Fruit fly (Drosophila melanogaster) whole organism, embryonic: ENCODE measurements around the gene HemK1.

Experiments used
- Abd-B ChIP-seq: fragments of 200-800 bp; sonication (Bioruptor generic); optimal IDR thresholded peaks from 2 replicates; lab custom pipeline; 2018; ENCODE audit warnings: missing biosample characterization, mild to moderate bottlenecking, missing genetic modification characterization, moderate library complexity
- Asciz ChIP-seq: fragments of 200-800 bp; sonication (Bioruptor generic); optimal IDR thresholded peaks from 2 replicates; lab custom pipeline; 2017; ENCODE audit warnings: missing biosample characterization, mild to moderate bottlenecking, missing genetic modification characterization, missing genetic modification reagents
- B-H1 ChIP-seq: fragments of 200-800 bp; sonication (Bioruptor generic); IDR thresholded peaks from 3 replicates; pipeline ENCODE4 v1.3.6; 2022; ENCODE audit warnings: missing biosample characterization, missing genetic modification characterization
- CG10147 ChIP-seq: fragments of 200-800 bp; sonication (Bioruptor generic); optimal IDR thresholded peaks from 2 replicates; lab custom pipeline; 2019; ENCODE audit warnings: missing biosample characterization, mild to moderate bottlenecking, missing genetic modification characterization, moderate library complexity
- CG10462 ChIP-seq: fragments of 200-800 bp; sonication (Bioruptor generic); optimal IDR thresholded peaks from 2 replicates; lab custom pipeline; 2016; ENCODE audit warnings: missing biosample characterization, missing genetic modification characterization
- CG11504 ChIP-seq: fragments of 200-800 bp; sonication (Bioruptor generic); optimal IDR thresholded peaks from 3 replicates; lab custom pipeline; 2019; ENCODE audit warnings: missing biosample characterization, mild to moderate bottlenecking, missing genetic modification characterization, moderate library complexity
- CG12071 ChIP-seq: fragments of 200-800 bp; sonication (Bioruptor generic); optimal IDR thresholded peaks from 3 replicates; lab custom pipeline; 2018; ENCODE audit warnings: missing biosample characterization, mild to moderate bottlenecking, missing genetic modification characterization
- CG12104 ChIP-seq: fragments of 200-800 bp; sonication (Bioruptor generic); optimal IDR thresholded peaks from 3 replicates; lab custom pipeline; 2016; ENCODE audit warnings: missing biosample characterization, missing genetic modification characterization
- CG12391 ChIP-seq: fragments of 200-800 bp; sonication (Bioruptor generic); optimal IDR thresholded peaks from 3 replicates; lab custom pipeline; 2018; ENCODE audit warnings: missing biosample characterization, mild to moderate bottlenecking, missing genetic modification characterization, moderate library complexity
- CG12769 ChIP-seq: fragments of 200-800 bp; sonication (Bioruptor generic); optimal IDR thresholded peaks from 2 replicates; lab custom pipeline; 2019; ENCODE audit warnings: missing biosample characterization, mild to moderate bottlenecking, missing genetic modification characterization, moderate library complexity
- CG13894 ChIP-seq: fragments of 200-800 bp; sonication (Bioruptor generic); optimal IDR thresholded peaks from 3 replicates; lab custom pipeline; 2018; ENCODE audit warnings: missing biosample characterization, mild to moderate bottlenecking, missing genetic modification characterization, moderate library complexity
- CG14710 ChIP-seq: fragments of 200-800 bp; sonication (Bioruptor generic); optimal IDR thresholded peaks from 3 replicates; lab custom pipeline; 2019; ENCODE audit warnings: missing biosample characterization, mild to moderate bottlenecking, missing genetic modification characterization, moderate library complexity
- CG15073 ChIP-seq: fragments of 200-800 bp; sonication (Bioruptor generic); optimal IDR thresholded peaks from 2 replicates; lab custom pipeline; 2016; ENCODE audit warnings: missing biosample characterization, missing genetic modification characterization
- CG15601 ChIP-seq: fragments of 200-800 bp; sonication (Bioruptor generic); optimal IDR thresholded peaks from 3 replicates; lab custom pipeline; 2019; ENCODE audit warnings: missing biosample characterization, mild to moderate bottlenecking, missing genetic modification characterization, moderate library complexity
- CG17186 ChIP-seq: fragments of 200-800 bp; sonication (Bioruptor generic); optimal IDR thresholded peaks from 3 replicates; lab custom pipeline; 2017; ENCODE audit warnings: missing biosample characterization, missing genetic modification reagents, missing genetic modification characterization
- CG18476 ChIP-seq: fragments of 200-800 bp; sonication (Bioruptor generic); optimal IDR thresholded peaks from 2 replicates; lab custom pipeline; 2016; ENCODE audit warnings: missing biosample characterization, mild to moderate bottlenecking, missing genetic modification characterization
- CG34224 ChIP-seq: fragments of 200-800 bp; sonication (Bioruptor generic); IDR thresholded peaks from 3 replicates; pipeline ENCODE4 v1.3.6; 2022; ENCODE audit warnings: missing biosample characterization, missing genetic modification characterization; ENCODE audit not compliant: partially characterized antibody
- CG9932 ChIP-seq: fragments of 200-800 bp; sonication (Bioruptor generic); IDR thresholded peaks from 2 replicates; pipeline ENCODE4 v1.3.6; 2022; ENCODE audit warnings: missing biosample characterization, missing genetic modification characterization
- D19A ChIP-seq: fragments of 200-800 bp; optimal IDR thresholded peaks from 3 replicates; lab custom pipeline; 2019; ENCODE audit warnings: missing biosample characterization, mild to moderate bottlenecking, missing genetic modification characterization, moderate library complexity
- Dad ChIP-seq: fragments of 200-800 bp; sonication (Bioruptor generic); optimal IDR thresholded peaks from 3 replicates; lab custom pipeline; 2016; ENCODE audit warnings: missing biosample characterization, missing genetic modification characterization
- Deaf1 ChIP-seq: fragments of 200-800 bp; optimal IDR thresholded peaks from 3 replicates; lab custom pipeline; 2019; ENCODE audit warnings: missing biosample characterization, mild to moderate bottlenecking, missing genetic modification characterization, moderate library complexity
- Dref ChIP-seq: fragments of 200-800 bp; sonication (Bioruptor generic); IDR thresholded peaks from 2 replicates; pipeline ENCODE4 v1.3.6; 2022; ENCODE audit warnings: missing biosample characterization, missing genetic modification characterization
- Ets97D ChIP-seq: fragments of 200-800 bp; sonication (Bioruptor generic); optimal IDR thresholded peaks from 3 replicates; lab custom pipeline; 2016; ENCODE audit warnings: missing biosample characterization, missing genetic modification characterization
- H2.0 ChIP-seq: fragments of 200-800 bp; sonication (Bioruptor generic); IDR thresholded peaks from 2 replicates; pipeline ENCODE4 v1.3.6; 2022; ENCODE audit warnings: missing biosample characterization, missing genetic modification characterization
- Hmr ChIP-seq: fragments of 200-800 bp; sonication (Bioruptor generic); optimal IDR thresholded peaks from 3 replicates; lab custom pipeline; 2017; ENCODE audit warnings: mild to moderate bottlenecking, missing biosample characterization, missing genetic modification reagents, missing genetic modification characterization
- MTF-1 ChIP-seq: fragments of 200-800 bp; sonication (Bioruptor generic); optimal IDR thresholded peaks from 2 replicates; lab custom pipeline; 2018; ENCODE audit warnings: missing biosample characterization, mild to moderate bottlenecking, missing genetic modification characterization, borderline replicate concordance
- Med ChIP-seq: fragments of 200-800 bp; sonication (Bioruptor generic); peaks from one replicate; lab custom pipeline; 2016; ENCODE audit warnings: missing biosample characterization, missing genetic modification characterization, mild to moderate bottlenecking, inconsistent platforms, moderate library complexity
- NfI ChIP-seq: fragments of 200-800 bp; sonication (Bioruptor generic); optimal IDR thresholded peaks from 3 replicates; lab custom pipeline; 2018; ENCODE audit warnings: missing biosample characterization, mild to moderate bottlenecking, missing genetic modification characterization, moderate library complexity
- Oaz ChIP-seq: fragments of 200-800 bp; sonication (Bioruptor generic); IDR thresholded peaks from 2 replicates; pipeline ENCODE4 v1.3.6; 2022; ENCODE audit warnings: missing biosample characterization, missing genetic modification characterization
- Sin3A ChIP-seq: fragments of >200 bp; optimal IDR thresholded peaks from 2 replicates; lab custom pipeline; 2018
- Sry-δ ChIP-seq: fragments of 200-800 bp; sonication (Bioruptor generic); optimal IDR thresholded peaks from 2 replicates; lab custom pipeline; 2016; ENCODE audit warnings: missing biosample characterization, missing genetic modification characterization
- YL-1 ChIP-seq: fragments of 200-800 bp; sonication (Bioruptor generic); optimal IDR thresholded peaks from 3 replicates; lab custom pipeline; 2017; ENCODE audit warnings: missing biosample characterization, mild to moderate bottlenecking, missing genetic modification characterization
- abd-A ChIP-seq: fragments of 200-800 bp; sonication (Bioruptor generic); optimal IDR thresholded peaks from 3 replicates; lab custom pipeline; 2019; ENCODE audit warnings: missing biosample characterization, mild to moderate bottlenecking, missing genetic modification characterization, moderate library complexity
- bigmax ChIP-seq: fragments of 200-800 bp; sonication (Bioruptor generic); optimal IDR thresholded peaks from 2 replicates; lab custom pipeline; 2018; ENCODE audit warnings: missing biosample characterization, mild to moderate bottlenecking, missing genetic modification characterization
- bsh ChIP-seq, 2 experiments: fragments of 200-800 bp; sonication (Bioruptor generic); optimal IDR thresholded peaks; 2 replicates each; lab custom pipeline; 2017 to 2018; ENCODE audit warnings: mild to moderate bottlenecking in 2 of 2, missing biosample characterization in 2 of 2, missing genetic modification characterization in 2 of 2, moderate library complexity in 1 of 2
- ci ChIP-seq: fragments of 200-800 bp; sonication (Bioruptor generic); IDR thresholded peaks from 3 replicates; pipeline ENCODE4 v1.3.6; 2022; ENCODE audit warnings: missing biosample characterization, missing genetic modification characterization
- crol ChIP-seq: fragments of 200-800 bp; sonication (Bioruptor generic); IDR thresholded peaks from 2 replicates; pipeline ENCODE4 v1.3.6; 2022; ENCODE audit warnings: missing biosample characterization, missing genetic modification characterization
- dimm ChIP-seq: fragments of 200-800 bp; sonication (Bioruptor generic); IDR thresholded peaks from 2 replicates; pipeline ENCODE4 v1.3.6; 2022; ENCODE audit warnings: missing biosample characterization, missing genetic modification characterization
- ftz-f1 ChIP-seq: fragments of 200-800 bp; sonication (Bioruptor generic); optimal IDR thresholded peaks from 2 replicates; lab custom pipeline; 2016; ENCODE audit warnings: missing biosample characterization, missing genetic modification characterization
- gcm ChIP-seq: fragments of 200-800 bp; sonication (Bioruptor generic); optimal IDR thresholded peaks from 2 replicates; lab custom pipeline; 2019; ENCODE audit warnings: missing biosample characterization, mild to moderate bottlenecking, missing genetic modification characterization, moderate library complexity
- ind ChIP-seq: fragments of 200-800 bp; sonication (Bioruptor generic); optimal IDR thresholded peaks from 3 replicates; lab custom pipeline; 2016; ENCODE audit warnings: missing biosample characterization, missing genetic modification characterization
- knrl ChIP-seq: fragments of 200-800 bp; sonication (Bioruptor generic); IDR thresholded peaks from 3 replicates; pipeline ENCODE4 v1.3.6; 2022; ENCODE audit warnings: missing biosample characterization, missing genetic modification characterization; ENCODE audit not compliant: partially characterized antibody
- org-1 ChIP-seq: fragments of 200-800 bp; sonication (Bioruptor generic); optimal IDR thresholded peaks from 2 replicates; lab custom pipeline; 2017; ENCODE audit warnings: missing biosample characterization, missing genetic modification characterization
- pfk ChIP-seq: fragments of 200-800 bp; sonication (Bioruptor generic); optimal IDR thresholded peaks from 2 replicates; lab custom pipeline; 2018; ENCODE audit warnings: missing biosample characterization, mild to moderate bottlenecking, missing genetic modification characterization, moderate library complexity
- pros ChIP-seq: fragments of 200-800 bp; sonication (Bioruptor generic); optimal IDR thresholded peaks from 3 replicates; lab custom pipeline; 2019; ENCODE audit warnings: missing biosample characterization, mild to moderate bottlenecking, missing genetic modification characterization, moderate library complexity
- pum ChIP-seq: fragments of 200-800 bp; sonication (Bioruptor generic); optimal IDR thresholded peaks from 2 replicates; lab custom pipeline; 2016; ENCODE audit warnings: missing biosample characterization, missing genetic modification characterization
- scrt ChIP-seq: fragments of 200-800 bp; sonication (Bioruptor generic); optimal IDR thresholded peaks from 2 replicates; lab custom pipeline; 2018; ENCODE audit warnings: missing biosample characterization, mild to moderate bottlenecking, missing genetic modification characterization, moderate library complexity
- tin ChIP-seq: fragments of 200-800 bp; sonication (Bioruptor generic); optimal IDR thresholded peaks from 3 replicates; lab custom pipeline; 2016; ENCODE audit warnings: missing biosample characterization, missing genetic modification characterization
- tup ChIP-seq: fragments of 200-800 bp; sonication (Bioruptor generic); optimal IDR thresholded peaks from 2 replicates; lab custom pipeline; 2016; ENCODE audit warnings: missing biosample characterization, mild to moderate bottlenecking, missing genetic modification characterization, moderate library complexity
- unpg ChIP-seq: fragments of 200-800 bp; sonication (Bioruptor generic); optimal IDR thresholded peaks from 3 replicates; lab custom pipeline; 2018; ENCODE audit warnings: missing biosample characterization, mild to moderate bottlenecking, missing genetic modification characterization, moderate library complexity

The HemK1 gene

dm6 chr2L:6467509-6467908, at the start of gene HemK1:
HemK1 (minus strand) TSS chr2L:6467698.
- TF ChIP-seq knrl (GFP tag; lab: Robert Waterston, UW) (peak; percentile 60), pum (GFP tag; lab: Kevin White, UChicago) (no peak), Deaf1 (tag; lab: Kevin White, UChicago) (peak; percentile 14), H2.0 (no peak), unpg (GFP tag; lab: Kevin White, UChicago) (no peak), Abd-B (GFP tag; lab: Kevin White, UChicago) (no peak), MTF-1 (GFP tag; lab: Kevin White, UChicago) (no peak), pfk (GFP tag; lab: Kevin White, UChicago) (no peak), CG18476 (GFP tag; lab: Kevin White, UChicago) (no peak), org-1 (GFP tag; lab: Kevin White, UChicago) (no peak), CG17186 (peak; percentile 45), pros (no peak), abd-A (tag; lab: Kevin White, UChicago) (peak; percentile 29), Oaz (GFP tag; lab: Robert Waterston, UW) (no peak), Sry-δ (peak; percentile 55), Dad (GFP tag; lab: Kevin White, UChicago) (peak; percentile 21), B-H1 (GFP tag; lab: Robert Waterston, UW) (no peak), CG9932 (GFP tag; lab: Robert Waterston, UW) (0 out of 2 replicates have a peak, but pooled peaks have one; percentile 30), CG12071 (no peak), bsh (GFP tag; optimal IDR thresholded peaks at IDR 0.05; lab: Kevin White, UChicago) (no peak), CG14710 (tag; lab: Kevin White, UChicago) (peak; percentile 72), D19A (no peak), CG10147 (GFP tag; lab: Kevin White, UChicago) (no peak), Dref (peak; percentile 38; the same call in 1 of the 2 replicates), Asciz (GFP tag; lab: Kevin White, UChicago) (no peak), tup (GFP tag; lab: Kevin White, UChicago) (no peak), CG13894 (tag; lab: Kevin White, UChicago) (peak; percentile 26), Ets97D (GFP tag; lab: Kevin White, UChicago) (peak; percentile 64), CG34224 (GFP tag; lab: Robert Waterston, UW) (0 out of 3 replicates have a peak, but pooled peaks have one; percentile 38), NfI (GFP tag; lab: Kevin White, UChicago) (peak; percentile 4), CG12391 (tag; lab: Kevin White, UChicago) (peak; percentile 42), YL-1 (GFP tag; lab: Kevin White, UChicago) (peak; percentile 69), CG15073 (no peak), CG15601 (tag; lab: Kevin White, UChicago) (peak; percentile 31), Sin3A (peak; percentile 43), tin (no peak), scrt (no peak), CG12769 (tag; lab: Kevin White, UChicago) (peak; percentile 50), bigmax (GFP tag; lab: Kevin White, UChicago) (no peak), Hmr (GFP tag; lab: Kevin White, UChicago) (peak; percentile 46), CG12104 (GFP tag; lab: Kevin White, UChicago) (no peak), ftz-f1 (GFP tag; lab: Kevin White, UChicago) (peak; percentile 97), ind (GFP tag; lab: Kevin White, UChicago) (no peak), CG11504 (tag; lab: Kevin White, UChicago) (peak; percentile 42), ci (GFP tag; lab: Robert Waterston, UW) (0 out of 3 replicates have a peak, but pooled peaks have one; percentile 34), gcm (GFP tag; lab: Kevin White, UChicago) (no peak), dimm (GFP tag; lab: Robert Waterston, UW) (no peak), crol (no peak), Med (GFP tag; lab: Kevin White, UChicago) (peak; percentile 83), CG10462 (GFP tag; lab: Kevin White, UChicago) (no peak)
